Fruit fly (Drosophila melanogaster) whole organism, embryonic: ENCODE results near the gene slf.

Source experiments
- CG10321 ChIP-seq: fragments of 200-800 bp; sonication (Bioruptor generic); IDR thresholded peaks from 2 replicates; pipeline ENCODE4 v1.3.6; 2022; ENCODE audit warnings: missing biosample characterization, missing genetic modification characterization
- CG11085 ChIP-seq: fragments of 200-800 bp; sonication (Bioruptor generic); IDR thresholded peaks from 2 replicates; pipeline ENCODE4 v1.3.6; 2022; ENCODE audit warnings: missing biosample characterization, missing genetic modification characterization
- CG12942 ChIP-seq: fragments of 200-800 bp; sonication (Bioruptor generic); optimal IDR thresholded peaks from 3 replicates; lab custom pipeline; 2016; ENCODE audit warnings: missing biosample characterization, missing genetic modification characterization
- CG14014 ChIP-seq: fragments of 200-800 bp; sonication (Bioruptor generic); IDR thresholded peaks from 2 replicates; pipeline ENCODE4 v1.3.6; 2022; ENCODE audit warnings: missing biosample characterization, missing genetic modification characterization
- CG15269 ChIP-seq: fragments of 200-800 bp; sonication (Bioruptor generic); optimal IDR thresholded peaks from 2 replicates; lab custom pipeline; 2018; ENCODE audit warnings: missing biosample characterization, mild to moderate bottlenecking, missing genetic modification characterization, moderate library complexity
- CG17385 ChIP-seq: fragments of 200-800 bp; sonication (Bioruptor generic); optimal IDR thresholded peaks from 3 replicates; lab custom pipeline; 2018; ENCODE audit warnings: missing biosample characterization, mild to moderate bottlenecking, missing genetic modification characterization
- CG18764 ChIP-seq: fragments of 200-800 bp; sonication (Bioruptor generic); optimal IDR thresholded peaks from 3 replicates; lab custom pipeline; 2016; ENCODE audit warnings: missing biosample characterization, missing genetic modification characterization
- CG2202 ChIP-seq: fragments of 200-800 bp; sonication (Bioruptor generic); optimal IDR thresholded peaks from 2 replicates; lab custom pipeline; 2018; ENCODE audit warnings: missing biosample characterization, mild to moderate bottlenecking, missing genetic modification characterization
- CG32532 ChIP-seq: fragments of 200-800 bp; sonication (Bioruptor generic); IDR thresholded peaks from 2 replicates; pipeline ENCODE4 v1.3.6; 2022; ENCODE audit warnings: missing biosample characterization, missing genetic modification characterization
- CG6813 ChIP-seq: fragments of 200-800 bp; sonication (Bioruptor generic); optimal IDR thresholded peaks from 2 replicates; lab custom pipeline; 2017; ENCODE audit warnings: missing biosample characterization, missing genetic modification characterization, mild to moderate bottlenecking, moderate library complexity, missing genetic modification reagents
- CG6854 ChIP-seq: fragments of 200-800 bp; sonication (Bioruptor generic); optimal IDR thresholded peaks from 3 replicates; lab custom pipeline; 2017; ENCODE audit warnings: missing biosample characterization, mild to moderate bottlenecking, missing genetic modification characterization
- CG7928 ChIP-seq: fragments of 200-800 bp; sonication (Bioruptor generic); optimal IDR thresholded peaks from 2 replicates; lab custom pipeline; 2017; ENCODE audit warnings: missing biosample characterization, mild to moderate bottlenecking, missing genetic modification characterization
- CG8924 ChIP-seq: fragments of 200-800 bp; optimal IDR thresholded peaks from 3 replicates; lab custom pipeline; 2019; ENCODE audit warnings: missing biosample characterization, mild to moderate bottlenecking, missing genetic modification characterization, moderate library complexity
- CG9609 ChIP-seq: fragments of 200-800 bp; sonication (Bioruptor generic); optimal IDR thresholded peaks from 3 replicates; lab custom pipeline; 2016; ENCODE audit warnings: missing biosample characterization, missing genetic modification characterization
- CHES-1-like ChIP-seq: fragments of 200-800 bp; sonication (Bioruptor generic); optimal IDR thresholded peaks from 2 replicates; lab custom pipeline; 2016; ENCODE audit warnings: missing biosample characterization, missing genetic modification characterization
- Dek ChIP-seq: fragments of 200-800 bp; sonication (Bioruptor generic); optimal IDR thresholded peaks from 3 replicates; lab custom pipeline; 2019; ENCODE audit warnings: missing biosample characterization, mild to moderate bottlenecking, missing genetic modification characterization, moderate library complexity
- Dfd ChIP-seq, 2 experiments: fragments of >200 bp; optimal IDR thresholded peaks; 2 replicates each; lab custom pipeline; 2017; ENCODE audit warnings: missing biosample characterization in 2 of 2, missing genetic modification characterization in 2 of 2
- Dip3 ChIP-seq: fragments of 200-800 bp; sonication (Bioruptor generic); optimal IDR thresholded peaks from 3 replicates; lab custom pipeline; 2016; ENCODE audit warnings: missing biosample characterization, missing genetic modification characterization
- E2f1 ChIP-seq: fragments of 200-800 bp; sonication (Bioruptor generic); IDR thresholded peaks from 2 replicates; pipeline ENCODE4 v1.3.6; 2022; ENCODE audit warnings: missing biosample characterization, missing genetic modification characterization
- Hmx ChIP-seq: fragments of 200-800 bp; sonication (Bioruptor generic); optimal IDR thresholded peaks from 2 replicates; lab custom pipeline; 2016; ENCODE audit warnings: missing biosample characterization, missing genetic modification characterization
- Hsf ChIP-seq: fragments of 200-800 bp; sonication (Bioruptor generic); optimal IDR thresholded peaks from 3 replicates; lab custom pipeline; 2016; ENCODE audit warnings: missing biosample characterization, missing genetic modification characterization
- Meics ChIP-seq: fragments of 200-800 bp; sonication (Bioruptor generic); optimal IDR thresholded peaks from 2 replicates; lab custom pipeline; 2017; ENCODE audit warnings: missing biosample characterization, mild to moderate bottlenecking, missing genetic modification characterization
- Stat92E ChIP-seq, 3 experiments: fragments of >200 bp in 2 of 3; fragments of 200-800 bp in 1 of 3; sonication (Bioruptor generic) in 1 of 3; optimal IDR thresholded peaks; 2 replicates each; lab custom pipeline; 2017 to 2019; ENCODE audit warnings: missing biosample characterization in 3 of 3, missing genetic modification characterization in 3 of 3, mild to moderate bottlenecking in 1 of 3, moderate library complexity in 1 of 3
- Taf1 ChIP-seq: fragments of 200-800 bp; sonication (Bioruptor generic); IDR thresholded peaks from 2 replicates; pipeline ENCODE4 v1.3.6; 2022; ENCODE audit warnings: missing biosample characterization, missing genetic modification characterization
- Tbp ChIP-seq: fragments of >200 bp; optimal IDR thresholded peaks from 2 replicates; lab custom pipeline; 2018; ENCODE audit warnings: missing biosample characterization, missing genetic modification characterization
- ase ChIP-seq: fragments of 200-800 bp; sonication (Bioruptor generic); IDR thresholded peaks from 3 replicates; pipeline ENCODE4 v1.3.6; 2022; ENCODE audit warnings: missing biosample characterization, missing genetic modification characterization
- ash1 ChIP-seq: fragments of 200-800 bp; sonication (Bioruptor generic); optimal IDR thresholded peaks from 2 replicates; lab custom pipeline; 2018; ENCODE audit warnings: missing biosample characterization, mild to moderate bottlenecking, missing genetic modification characterization
- bbx ChIP-seq: fragments of 200-800 bp; sonication (Bioruptor generic); IDR thresholded peaks from 2 replicates; pipeline ENCODE4 v1.3.6; 2022; ENCODE audit warnings: missing biosample characterization, missing genetic modification characterization; ENCODE audit not compliant: partially characterized antibody
- bowl ChIP-seq: fragments of 200-800 bp; sonication (Bioruptor generic); IDR thresholded peaks from 2 replicates; pipeline ENCODE4 v1.3.6; 2022; ENCODE audit warnings: missing biosample characterization, missing genetic modification characterization
- btn ChIP-seq: fragments of 200-800 bp; sonication (Bioruptor generic); optimal IDR thresholded peaks from 2 replicates; lab custom pipeline; 2016; ENCODE audit warnings: missing biosample characterization, missing genetic modification characterization
- cg ChIP-seq: fragments of 200-800 bp; sonication (Bioruptor generic); optimal IDR thresholded peaks from 3 replicates; lab custom pipeline; 2019; ENCODE audit warnings: missing biosample characterization, mild to moderate bottlenecking, missing genetic modification characterization, moderate library complexity
- crp ChIP-seq, 2 experiments: fragments of 200-800 bp; sonication (Bioruptor generic); optimal IDR thresholded peaks; 2 replicates in 1 of 2; 3 replicates in 1 of 2; lab custom pipeline; 2017; ENCODE audit warnings: missing biosample characterization in 2 of 2, missing genetic modification characterization in 2 of 2, mild to moderate bottlenecking in 1 of 2, moderate library complexity in 1 of 2
- exex ChIP-seq: fragments of 200-800 bp; sonication (Bioruptor generic); optimal IDR thresholded peaks from 4 replicates; lab custom pipeline; 2018; ENCODE audit warnings: missing biosample characterization, mild to moderate bottlenecking, missing genetic modification characterization, moderate library complexity
- eyg ChIP-seq: fragments of 200-800 bp; sonication (Bioruptor generic); optimal IDR thresholded peaks from 3 replicates; lab custom pipeline; 2016; ENCODE audit warnings: missing biosample characterization, missing genetic modification characterization
- gem ChIP-seq: fragments of 200-800 bp; sonication (Bioruptor generic); optimal IDR thresholded peaks from 2 replicates; lab custom pipeline; 2019; ENCODE audit warnings: missing biosample characterization, mild to moderate bottlenecking, missing genetic modification characterization, moderate library complexity
- grn ChIP-seq: fragments of 200-800 bp; sonication (Bioruptor generic); optimal IDR thresholded peaks from 3 replicates; lab custom pipeline; 2017; ENCODE audit warnings: missing biosample characterization, missing genetic modification characterization
- gsb-n ChIP-seq: fragments of 200-800 bp; sonication (Bioruptor generic); optimal IDR thresholded peaks from 3 replicates; lab custom pipeline; 2018; ENCODE audit warnings: missing biosample characterization, mild to moderate bottlenecking, missing genetic modification characterization
- gt ChIP-seq: fragments of 200-800 bp; sonication (Bioruptor generic); IDR thresholded peaks from 2 replicates; pipeline ENCODE4 v1.3.6; 2022; ENCODE audit warnings: missing biosample characterization, missing genetic modification characterization
- knrl ChIP-seq: fragments of 200-800 bp; sonication (Bioruptor generic); IDR thresholded peaks from 3 replicates; pipeline ENCODE4 v1.3.6; 2022; ENCODE audit warnings: missing biosample characterization, missing genetic modification characterization; ENCODE audit not compliant: partially characterized antibody
- luna ChIP-seq: fragments of 200-800 bp; sonication (Bioruptor generic); optimal IDR thresholded peaks from 2 replicates; lab custom pipeline; 2016; ENCODE audit warnings: missing biosample characterization, missing genetic modification characterization
- maf-S ChIP-seq: fragments of 200-800 bp; sonication (Bioruptor generic); optimal IDR thresholded peaks from 2 replicates; lab custom pipeline; 2016; ENCODE audit warnings: missing biosample characterization, missing genetic modification characterization
- mirr ChIP-seq: fragments of 200-800 bp; sonication (Bioruptor generic); optimal IDR thresholded peaks from 3 replicates; lab custom pipeline; 2018; ENCODE audit warnings: missing biosample characterization, mild to moderate bottlenecking, missing genetic modification characterization
- pfk ChIP-seq: fragments of 200-800 bp; sonication (Bioruptor generic); optimal IDR thresholded peaks from 2 replicates; lab custom pipeline; 2018; ENCODE audit warnings: missing biosample characterization, mild to moderate bottlenecking, missing genetic modification characterization, moderate library complexity
- prd ChIP-seq, 3 experiments: fragments of >200 bp in 2 of 3; fragments of 200-800 bp in 1 of 3; sonication (Bioruptor generic) in 1 of 3; optimal IDR thresholded peaks in 2 of 3; IDR thresholded peaks in 1 of 3; 2 replicates in 2 of 3; 3 replicates in 1 of 3; pipeline versions ENCODE4 v1.3.6 to Lab custom; 2017 to 2022; ENCODE audit warnings: missing biosample characterization in 1 of 3, missing genetic modification characterization in 1 of 3
- pros ChIP-seq: fragments of 200-800 bp; sonication (Bioruptor generic); optimal IDR thresholded peaks from 3 replicates; lab custom pipeline; 2019; ENCODE audit warnings: missing biosample characterization, mild to moderate bottlenecking, missing genetic modification characterization, moderate library complexity
- repo ChIP-seq: fragments of 200-800 bp; sonication (Bioruptor generic); optimal IDR thresholded peaks from 2 replicates; lab custom pipeline; 2016; ENCODE audit warnings: missing biosample characterization, missing genetic modification characterization
- slou ChIP-seq: fragments of 200-800 bp; sonication (Bioruptor generic); optimal IDR thresholded peaks from 3 replicates; lab custom pipeline; 2016; ENCODE audit warnings: missing biosample characterization, missing genetic modification characterization
- unc-4 ChIP-seq: fragments of 200-800 bp; sonication (Bioruptor generic); IDR thresholded peaks from 2 replicates; pipeline ENCODE4 v1.3.6; 2022; ENCODE audit warnings: missing biosample characterization, missing genetic modification characterization; ENCODE audit not compliant: partially characterized antibody
- usp ChIP-seq: fragments of >200 bp; optimal IDR thresholded peaks from 2 replicates; lab custom pipeline; 2017; ENCODE audit warnings: missing biosample characterization, missing genetic modification characterization

The slf gene

dm6 chr2L:4847191-4847853, 45.6 kb upstream of the slf start, which contains the start of the genes mxt and CG11927:
Gene mxt, minus strand, starts transcription at chr2L:4847295.
Gene CG11927, plus strand, starts transcription at chr2L:4847766.
- TF ChIP-seq Hsf (GFP tag; lab: Kevin White, UChicago) (peak; percentile 50), CG6854 (GFP tag; lab: Kevin White, UChicago) (no peak), gem (tag; lab: Kevin White, UChicago) (no peak), CG17385 (GFP tag; lab: Kevin White, UChicago) (no peak), eyg (no peak), Meics (GFP tag; lab: Kevin White, UChicago) (peak; percentile 40), CG2202 (tag; lab: Kevin White, UChicago) (no peak), Dip3 (GFP tag; lab: Kevin White, UChicago) (peak; percentile 33), Dfd (GFP tag; optimal IDR thresholded peaks at IDR 0.05; lab: Kevin White, UChicago) (no peak), CG7928 (GFP tag; lab: Kevin White, UChicago) (no peak), luna (no peak), unc-4 (peak; percentile 87), pfk (no peak), cg (GFP tag; lab: Kevin White, UChicago) (no peak), grn (GFP tag; lab: Kevin White, UChicago) (no peak), mirr (no peak), CG9609 (GFP tag; lab: Kevin White, UChicago) (peak; percentile 23), CG6813 (GFP tag; lab: Kevin White, UChicago) (no peak), gsb-n (no peak), bowl (GFP tag; lab: Robert Waterston, UW) (no peak), CG8924 (peak; percentile 56), CG12942 (GFP tag; lab: Kevin White, UChicago) (peak; percentile 7), slou (no peak), maf-S (GFP tag; lab: Kevin White, UChicago) (peak; percentile 9), Stat92E (GFP tag; optimal IDR thresholded peaks at IDR 0.05; lab: Kevin White, UChicago) (no peak), E2f1 (GFP tag; lab: Robert Waterston, UW) (no peak), pros (GFP tag; lab: Kevin White, UChicago) (no peak), CG32532 (GFP tag; lab: Robert Waterston, UW) (peak; percentile 61), CHES-1-like (GFP tag; lab: Kevin White, UChicago) (no peak), Taf1 (GFP tag; lab: Robert Waterston, UW) (no peak), ash1 (GFP tag; lab: Kevin White, UChicago) (no peak), btn (GFP tag; lab: Kevin White, UChicago) (no peak), Hmx (GFP tag; lab: Kevin White, UChicago) (no peak), CG11085 (GFP tag; lab: Robert Waterston, UW) (0 out of 2 replicates have a peak, but pooled peaks have one; percentile 41), ase (GFP tag; lab: Robert Waterston, UW) (0 out of 3 replicates have a peak, but pooled peaks have one; percentile 29), CG15269 (no peak), exex (no peak), bbx (GFP tag; lab: Robert Waterston, UW) (peak; percentile 88), repo (GFP tag; lab: Kevin White, UChicago) (no peak), Dek (tag; lab: Kevin White, UChicago) (no peak), CG14014 (GFP tag; lab: Robert Waterston, UW) (0 out of 2 replicates have a peak, but pooled peaks have one; percentile 45), crp (GFP tag; optimal IDR thresholded peaks at IDR 0.05; lab: Kevin White, UChicago) (no peak), knrl (GFP tag; lab: Robert Waterston, UW) (peak; percentile 88), prd (optimal IDR thresholded peaks at IDR 0.05; lab: Kevin White, UChicago) (no peak), prd (GFP tag; IDR thresholded peaks at IDR 0.05; lab: Robert Waterston, UW) (peak; percentile 65; the same call in 2 of the 3 replicates), CG10321 (GFP tag; lab: Robert Waterston, UW) (no peak), Tbp (GFP tag; lab: Kevin White, UChicago) (no peak), gt (GFP tag; lab: Robert Waterston, UW) (no peak), usp (GFP tag; lab: Kevin White, UChicago) (no peak), CG18764 (GFP tag; lab: Kevin White, UChicago) (peak; percentile 37)
